Fruit fly (Drosophila melanogaster): Measurements from ENCODE around the gene CG14050.

CG14050 gene

dm6 chrX:2294474-2295434 is 31.3 kb downstream of the CG14050 start:
- TF ChIP-seq sr (GFP tag; IDR thresholded peaks at IDR 0.05): peak; percentile 19; the same call in 1 of the 3 replicates
- peak; percentile 29 for TF ChIP-seq CG2875 (GFP tag; optimal IDR thresholded peaks at IDR 0.05)
- peak; percentile 4 for TF ChIP-seq CG8359 (GFP tag; optimal IDR thresholded peaks at IDR 0.05; ENCODE audit: borderline replicate concordance)
- TF ChIP-seq ATbp (GFP tag; optimal IDR thresholded peaks at IDR 0.05): peak; percentile 69
- no peak for TF ChIP-seq H15 (GFP tag; IDR thresholded peaks at IDR 0.05)
- no peak for TF ChIP-seq D (optimal IDR thresholded peaks at IDR 0.05)
- TF ChIP-seq D (GFP tag; optimal IDR thresholded peaks at IDR 0.05): no peak
- TF ChIP-seq CG13894 (tag; optimal IDR thresholded peaks at IDR 0.05): no peak
- TF ChIP-seq dmrt99B (tag; optimal IDR thresholded peaks at IDR 0.05): peak; percentile 10
- TF ChIP-seq CG6254 (GFP tag; optimal IDR thresholded peaks at IDR 0.05): peak; percentile 43
- TF ChIP-seq Sox100B (GFP tag; optimal IDR thresholded peaks at IDR 0.05): peak; percentile 3
- TF ChIP-seq Asciz (GFP tag; optimal IDR thresholded peaks at IDR 0.05): peak; percentile 11
- peak; percentile 27 for TF ChIP-seq CG10543 (GFP tag; optimal IDR thresholded peaks at IDR 0.05)
- no peak for TF ChIP-seq ash1 (GFP tag; optimal IDR thresholded peaks at IDR 0.05)
- TF ChIP-seq Hmr (GFP tag; optimal IDR thresholded peaks at IDR 0.05): peak; percentile 1
- TF ChIP-seq CG6683 (GFP tag; optimal IDR thresholded peaks at IDR 0.05): no peak
- TF ChIP-seq bcd (GFP tag; optimal IDR thresholded peaks at IDR 0.05): peak; percentile 16
- peak; percentile 68; the same call in 1 of the 2 replicates for TF ChIP-seq crol (GFP tag; IDR thresholded peaks at IDR 0.05)
- no peak for TF ChIP-seq Nf-YB (GFP tag; optimal IDR thresholded peaks at IDR 0.05)
- TF ChIP-seq CG1024 (GFP tag; IDR thresholded peaks at IDR 0.05): peak; percentile 34; the same call in 1 of the 2 replicates
- peak; percentile 35 for TF ChIP-seq CG1792 (GFP tag; optimal IDR thresholded peaks at IDR 0.05)
- 0 out of 2 replicates have a peak, but pooled peaks have one; percentile 7 for TF ChIP-seq sisA (GFP tag; IDR thresholded peaks at IDR 0.05)
- TF ChIP-seq stwl (tag; optimal IDR thresholded peaks at IDR 0.05): no peak
- TF ChIP-seq tap (tag; optimal IDR thresholded peaks at IDR 0.05): peak; percentile 15
- TF ChIP-seq NC2β (GFP tag; optimal IDR thresholded peaks at IDR 0.05): peak; percentile 19
- TF ChIP-seq CG15011 (GFP tag; optimal IDR thresholded peaks at IDR 0.05): peak; percentile 1
- peak; percentile 55 for TF ChIP-seq Drgx (GFP tag; IDR thresholded peaks at IDR 0.05)
- TF ChIP-seq CG31224 (GFP tag; IDR thresholded peaks at IDR 0.05): 0 out of 2 replicates have a peak, but pooled peaks have one; percentile 18
- peak; percentile 85 for TF ChIP-seq CG15479 (GFP tag; optimal IDR thresholded peaks at IDR 0.05)
- no peak for TF ChIP-seq CG8478 (optimal IDR thresholded peaks at IDR 0.05)
- peak; percentile 51 for TF ChIP-seq Xrp1 (GFP tag; IDR thresholded peaks at IDR 0.05)
- no peak for TF ChIP-seq Oaz (GFP tag; IDR thresholded peaks at IDR 0.05)
- TF ChIP-seq org-1 (GFP tag; optimal IDR thresholded peaks at IDR 0.05): peak; percentile 15
- TF ChIP-seq zfh1 (GFP tag; IDR thresholded peaks at IDR 0.05): peak; percentile 47; the same call in 1 of the 3 replicates
- TF ChIP-seq Trl (optimal IDR thresholded peaks at IDR 0.05): peak; percentile 47 to 59
- peak; percentile 63 for TF ChIP-seq Trl (GFP tag; optimal IDR thresholded peaks at IDR 0.05)
- TF ChIP-seq lab (GFP tag; optimal IDR thresholded peaks at IDR 0.05): peak; percentile 4
- TF ChIP-seq repo (GFP tag; optimal IDR thresholded peaks at IDR 0.05): no peak
- TF ChIP-seq CG10565 (GFP tag; optimal IDR thresholded peaks at IDR 0.05): no peak
- TF ChIP-seq ci (GFP tag; IDR thresholded peaks at IDR 0.05): peak; percentile 61
- no peak for TF ChIP-seq hkb (optimal IDR thresholded peaks at IDR 0.05)
- peak; percentile 26; the same call in 1 of the 2 replicates for TF ChIP-seq hkb (GFP tag; IDR thresholded peaks at IDR 0.05)
- TF ChIP-seq Dip3 (GFP tag; optimal IDR thresholded peaks at IDR 0.05): no peak
- no peak for TF ChIP-seq Sry-β (GFP tag; optimal IDR thresholded peaks at IDR 0.05)
- TF ChIP-seq Atf6 (GFP tag; IDR thresholded peaks at IDR 0.05): no peak
- peak; percentile 25 for TF ChIP-seq gem (tag; optimal IDR thresholded peaks at IDR 0.05)
- TF ChIP-seq sens (GFP tag): peak; percentile 87
- no peak for TF ChIP-seq CG12942 (GFP tag; optimal IDR thresholded peaks at IDR 0.05)
- peak; percentile 2 for TF ChIP-seq cwo (GFP tag; optimal IDR thresholded peaks at IDR 0.05)
